Worm (Caenorhabditis elegans) whole organism, mixed stage, embryonic: Measurements from ENCODE around the gene ttr-39.

ENCODE experiments used
- blmp-1 ChIP-seq: fragments of 150-350 bp; optimal IDR thresholded peaks from 2 replicates; lab custom pipeline; 2014; ENCODE audit warnings: missing biosample characterization, missing genetic modification characterization
- cnd-1 ChIP-seq: fragments of 200-800 bp; sonication (Bioruptor generic); optimal IDR thresholded peaks from 2 replicates; lab custom pipeline; 2018; ENCODE audit warnings: mild to moderate bottlenecking, missing genetic modification characterization, missing compliant biosample characterization
- drap-1 ChIP-seq: fragments of 200-800 bp; sonication (Bioruptor generic); optimal IDR thresholded peaks from 3 replicates; lab custom pipeline; 2018; ENCODE audit warnings: mild to moderate bottlenecking, missing genetic modification characterization, missing compliant biosample characterization
- ham-2 ChIP-seq: fragments of 200-800 bp; sonication (Bioruptor generic); optimal IDR thresholded peaks from 2 replicates; lab custom pipeline; 2018; ENCODE audit warnings: mild to moderate bottlenecking, missing genetic modification characterization, missing compliant biosample characterization
- lin-13 ChIP-seq: fragments of 150-350 bp; optimal IDR thresholded peaks from 2 replicates; lab custom pipeline; 2014; ENCODE audit warnings: missing biosample characterization, missing genetic modification characterization
- lsy-2 ChIP-seq: fragments of 150-350 bp; optimal IDR thresholded peaks from 2 replicates; lab custom pipeline; 2014; ENCODE audit warnings: missing biosample characterization, missing genetic modification characterization
- mep-1 ChIP-seq: fragments of 150-350 bp; optimal IDR thresholded peaks from 2 replicates; lab custom pipeline; 2017; ENCODE audit warnings: missing biosample characterization, missing genetic modification reagents, missing genetic modification characterization, inconsistent platforms
- nhr-12 ChIP-seq: fragments of 150-350 bp; optimal IDR thresholded peaks from 2 replicates; lab custom pipeline; 2014; ENCODE audit warnings: missing biosample characterization, missing genetic modification characterization
- nhr-237 ChIP-seq: fragments of 150-350 bp; optimal IDR thresholded peaks from 2 replicates; lab custom pipeline; 2014; ENCODE audit warnings: missing biosample characterization, missing genetic modification characterization
- nhr-28 ChIP-seq: fragments of 150-350 bp; optimal IDR thresholded peaks from 2 replicates; lab custom pipeline; 2014; ENCODE audit warnings: missing biosample characterization, missing genetic modification characterization
- pha-4 ChIP-seq: fragments of 150-350 bp; optimal IDR thresholded peaks from 2 replicates; lab custom pipeline; 2018; ENCODE audit warnings: missing biosample characterization, missing genetic modification reagents, missing genetic modification characterization
- sptf-1 ChIP-seq: sonication (generic microtip); optimal IDR thresholded peaks from 2 replicates; lab custom pipeline; 2017; ENCODE audit warnings: mild to moderate bottlenecking, missing genetic modification characterization, moderate library complexity, missing compliant biosample characterization
- unc-39 ChIP-seq: fragments of 150-350 bp; optimal IDR thresholded peaks from 2 replicates; lab custom pipeline; 2014; ENCODE audit warnings: missing biosample characterization, missing genetic modification characterization
- unc-62 ChIP-seq: fragments of 150-350 bp; optimal IDR thresholded peaks from 2 replicates; lab custom pipeline; 2014; ENCODE audit warnings: missing biosample characterization, missing genetic modification reagents, missing genetic modification characterization

DNA sequence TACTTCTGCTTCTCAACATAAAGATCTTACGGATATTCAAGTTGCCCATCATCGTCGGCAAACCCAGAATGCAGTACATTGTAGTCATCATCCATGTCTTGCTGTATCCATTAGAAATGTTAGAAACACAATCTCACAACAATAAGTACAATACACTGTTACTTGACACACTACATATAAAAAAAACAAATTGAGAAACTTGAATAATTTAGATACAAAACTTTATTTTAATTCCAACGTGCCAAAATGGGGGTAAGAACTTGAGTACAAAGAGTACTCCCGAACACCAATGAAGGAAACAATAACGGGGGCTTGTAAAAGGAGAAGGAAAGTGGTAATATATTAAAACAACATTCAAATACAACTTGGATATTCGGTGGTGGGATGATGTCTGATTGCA, 36.9 kb upstream of the ttr-39 start, which contains the start of gene ctf-18:
- TF ChIP-seq pha-4 (tag; lab: Kevin White, UChicago) (no peak), nhr-28 (tag; lab: Kevin White, UChicago) (no peak), blmp-1 (no peak), ham-2 (no peak), mep-1 (tag; lab: Kevin White, UChicago) (no peak), cnd-1 (tag; lab: Kevin White, UChicago) (no peak), nhr-12 (tag; lab: Kevin White, UChicago) (no peak), drap-1 (GFP tag; lab: Kevin White, UChicago) (no peak), unc-39 (no peak), unc-62 (GFP tag; lab: Kevin White, UChicago) (no peak), sptf-1 (tag; lab: Kevin White, UChicago) (no peak), lin-13 (tag; lab: Kevin White, UChicago) (no peak), lsy-2 (tag; lab: Kevin White, UChicago) (no peak), nhr-237 (tag; lab: Kevin White, UChicago) (no peak)
